Fruit fly (Drosophila melanogaster) whole organism, embryonic: ENCODE measurements around the gene CG43221.

Experiments
- ATbp ChIP-seq: fragments of 200-800 bp; sonication (Bioruptor generic); optimal IDR thresholded peaks from 2 replicates; lab custom pipeline; 2017; ENCODE audit warnings: missing biosample characterization, mild to moderate bottlenecking, missing genetic modification characterization, missing genetic modification reagents
- CG10209 ChIP-seq: fragments of 200-800 bp; sonication (Bioruptor generic); optimal IDR thresholded peaks from 3 replicates; lab custom pipeline; 2017; ENCODE audit warnings: missing biosample characterization, mild to moderate bottlenecking, missing genetic modification characterization, missing genetic modification reagents
- CG1024 ChIP-seq: fragments of 200-800 bp; sonication (Bioruptor generic); IDR thresholded peaks from 2 replicates; pipeline ENCODE4 v1.3.6; 2022; ENCODE audit warnings: missing biosample characterization, missing genetic modification characterization
- CG11085 ChIP-seq: fragments of 200-800 bp; sonication (Bioruptor generic); IDR thresholded peaks from 2 replicates; pipeline ENCODE4 v1.3.6; 2022; ENCODE audit warnings: missing biosample characterization, missing genetic modification characterization
- CG11398 ChIP-seq: fragments of 200-800 bp; sonication (Bioruptor generic); optimal IDR thresholded peaks from 2 replicates; lab custom pipeline; 2016; ENCODE audit warnings: missing biosample characterization, missing genetic modification characterization
- CG11456 ChIP-seq: fragments of 200-800 bp; sonication (Bioruptor generic); IDR thresholded peaks from 3 replicates; pipeline ENCODE4 v1.3.6; 2022; ENCODE audit warnings: missing biosample characterization, missing genetic modification characterization
- CG11504 ChIP-seq: fragments of 200-800 bp; sonication (Bioruptor generic); optimal IDR thresholded peaks from 3 replicates; lab custom pipeline; 2019; ENCODE audit warnings: missing biosample characterization, mild to moderate bottlenecking, missing genetic modification characterization, moderate library complexity
- CG11560 ChIP-seq: fragments of 200-800 bp; sonication (Bioruptor generic); IDR thresholded peaks from 3 replicates; pipeline ENCODE4 v1.3.6; 2022; ENCODE audit warnings: missing biosample characterization, missing genetic modification characterization
- CG11695 ChIP-seq: fragments of 200-800 bp; sonication (Bioruptor generic); IDR thresholded peaks from 3 replicates; pipeline ENCODE4 v1.3.6; 2022; ENCODE audit warnings: missing biosample characterization, missing genetic modification characterization
- CG11696 ChIP-seq: fragments of 200-800 bp; sonication (Bioruptor generic); IDR thresholded peaks from 2 replicates; pipeline ENCODE4 v1.3.6; 2022; ENCODE audit warnings: missing biosample characterization, missing genetic modification characterization
- CG12155 ChIP-seq: fragments of 200-800 bp; sonication (Bioruptor generic); optimal IDR thresholded peaks from 3 replicates; lab custom pipeline; 2016; ENCODE audit warnings: missing biosample characterization, missing genetic modification characterization
- CG12391 ChIP-seq: fragments of 200-800 bp; sonication (Bioruptor generic); optimal IDR thresholded peaks from 3 replicates; lab custom pipeline; 2018; ENCODE audit warnings: missing biosample characterization, mild to moderate bottlenecking, missing genetic modification characterization, moderate library complexity
- CG12659 ChIP-seq: fragments of 200-800 bp; sonication (Bioruptor generic); optimal IDR thresholded peaks from 3 replicates; lab custom pipeline; 2017; ENCODE audit warnings: mild to moderate bottlenecking, missing biosample characterization, missing genetic modification reagents, missing genetic modification characterization
- CG14860 ChIP-seq: fragments of 200-800 bp; sonication (Bioruptor generic); IDR thresholded peaks from 3 replicates; pipeline ENCODE4 v1.3.6; 2022; ENCODE audit warnings: missing biosample characterization, missing genetic modification characterization; ENCODE audit not compliant: partially characterized antibody
- CG17568 ChIP-seq: fragments of 200-800 bp; sonication (Bioruptor generic); optimal IDR thresholded peaks from 2 replicates; lab custom pipeline; 2018; ENCODE audit warnings: missing biosample characterization, mild to moderate bottlenecking, missing genetic modification characterization, moderate library complexity
- CG18011 ChIP-seq: fragments of 200-800 bp; sonication (Bioruptor generic); optimal IDR thresholded peaks from 2 replicates; lab custom pipeline; 2017; ENCODE audit warnings: missing biosample characterization, missing genetic modification characterization, mild to moderate bottlenecking, moderate library complexity, missing genotype
- CG18599 ChIP-seq: fragments of 200-800 bp; sonication (Bioruptor generic); optimal IDR thresholded peaks from 3 replicates; lab custom pipeline; 2017; ENCODE audit warnings: missing biosample characterization, missing genetic modification characterization, mild to moderate bottlenecking, moderate library complexity, missing genetic modification reagents
- CG18619 ChIP-seq: fragments of 200-800 bp; sonication (Bioruptor generic); optimal IDR thresholded peaks from 3 replicates; lab custom pipeline; 2017; ENCODE audit warnings: missing biosample characterization, mild to moderate bottlenecking, missing genetic modification characterization
- CG31441 ChIP-seq: fragments of 200-800 bp; sonication (Bioruptor generic); IDR thresholded peaks from 2 replicates; pipeline ENCODE4 v1.3.6; 2022; ENCODE audit warnings: missing biosample characterization, missing genetic modification characterization
- CG4328 ChIP-seq: fragments of 200-800 bp; sonication (Bioruptor generic); optimal IDR thresholded peaks from 3 replicates; lab custom pipeline; 2017; ENCODE audit warnings: missing biosample characterization, missing genetic modification reagents, missing genetic modification characterization
- CG6654 ChIP-seq: fragments of 200-800 bp; sonication (Bioruptor generic); optimal IDR thresholded peaks from 2 replicates; lab custom pipeline; 2017; ENCODE audit warnings: missing biosample characterization, mild to moderate bottlenecking, missing genetic modification characterization
- CG6683 ChIP-seq: fragments of 200-800 bp; sonication (Bioruptor generic); optimal IDR thresholded peaks from 2 replicates; lab custom pipeline; 2017; ENCODE audit warnings: missing biosample characterization, mild to moderate bottlenecking, missing genetic modification characterization, missing genetic modification reagents
- CG6854 ChIP-seq: fragments of 200-800 bp; sonication (Bioruptor generic); optimal IDR thresholded peaks from 3 replicates; lab custom pipeline; 2017; ENCODE audit warnings: missing biosample characterization, mild to moderate bottlenecking, missing genetic modification characterization
- CG7357 ChIP-seq: fragments of 200-800 bp; sonication (Bioruptor generic); IDR thresholded peaks from 3 replicates; pipeline ENCODE4 v1.3.6; 2022; ENCODE audit warnings: missing biosample characterization, missing genetic modification characterization
- CG7786 ChIP-seq: fragments of 200-800 bp; sonication (Bioruptor generic); optimal IDR thresholded peaks from 2 replicates; lab custom pipeline; 2016; ENCODE audit warnings: missing biosample characterization, missing genetic modification characterization
- CG8281 ChIP-seq: fragments of 200-800 bp; sonication (Bioruptor generic); optimal IDR thresholded peaks from 2 replicates; lab custom pipeline; 2018; ENCODE audit warnings: missing biosample characterization, mild to moderate bottlenecking, missing genetic modification characterization, moderate library complexity
- CG9609 ChIP-seq: fragments of 200-800 bp; sonication (Bioruptor generic); optimal IDR thresholded peaks from 3 replicates; lab custom pipeline; 2016; ENCODE audit warnings: missing biosample characterization, missing genetic modification characterization
- Deaf1 ChIP-seq: fragments of 200-800 bp; optimal IDR thresholded peaks from 3 replicates; lab custom pipeline; 2019; ENCODE audit warnings: missing biosample characterization, mild to moderate bottlenecking, missing genetic modification characterization, moderate library complexity
- Drgx ChIP-seq: fragments of 200-800 bp; sonication (Bioruptor generic); IDR thresholded peaks from 2 replicates; pipeline ENCODE4 v1.3.6; 2022; ENCODE audit warnings: missing biosample characterization, missing genetic modification characterization
- ERR ChIP-seq: fragments of 200-800 bp; sonication (Bioruptor generic); optimal IDR thresholded peaks from 2 replicates; lab custom pipeline; 2016; ENCODE audit warnings: missing biosample characterization, missing genetic modification characterization
- Elba2 ChIP-seq: fragments of 200-800 bp; sonication (Bioruptor generic); optimal IDR thresholded peaks from 3 replicates; lab custom pipeline; 2016; ENCODE audit warnings: missing biosample characterization, missing genetic modification characterization
- Fer2 ChIP-seq: fragments of 200-800 bp; sonication (Bioruptor generic); optimal IDR thresholded peaks from 2 replicates; lab custom pipeline; 2018; ENCODE audit warnings: missing biosample characterization, mild to moderate bottlenecking, missing genetic modification characterization, moderate library complexity
- H15 ChIP-seq: fragments of 200-800 bp; sonication (Bioruptor generic); IDR thresholded peaks from 3 replicates; pipeline ENCODE4 v1.3.6; 2022; ENCODE audit warnings: missing biosample characterization, missing genetic modification characterization
- HLH3B ChIP-seq: fragments of 200-800 bp; sonication (Bioruptor generic); IDR thresholded peaks from 2 replicates; pipeline ENCODE4 v1.3.6; 2022; ENCODE audit warnings: missing biosample characterization, missing genetic modification characterization
- HLHmδ ChIP-seq: fragments of 200-800 bp; sonication (Bioruptor generic); optimal IDR thresholded peaks from 2 replicates; lab custom pipeline; 2018; ENCODE audit warnings: missing biosample characterization, mild to moderate bottlenecking, missing genetic modification characterization, moderate library complexity
- bcd ChIP-seq: fragments of 200-800 bp; sonication (Bioruptor generic); optimal IDR thresholded peaks from 2 replicates; lab custom pipeline; 2017; ENCODE audit warnings: missing biosample characterization, mild to moderate bottlenecking, missing genetic modification characterization
- ci ChIP-seq: fragments of 200-800 bp; sonication (Bioruptor generic); IDR thresholded peaks from 3 replicates; pipeline ENCODE4 v1.3.6; 2022; ENCODE audit warnings: missing biosample characterization, missing genetic modification characterization
- corto ChIP-seq: fragments of 200-800 bp; sonication (Bioruptor generic); optimal IDR thresholded peaks from 2 replicates; lab custom pipeline; 2016; ENCODE audit warnings: missing biosample characterization, mild to moderate bottlenecking, missing genetic modification characterization, moderate library complexity
- danr ChIP-seq: fragments of 200-800 bp; sonication (Bioruptor generic); IDR thresholded peaks from 2 replicates; pipeline ENCODE4 v1.3.6; 2022; ENCODE audit warnings: missing biosample characterization, missing genetic modification characterization
- dimm ChIP-seq: fragments of 200-800 bp; sonication (Bioruptor generic); IDR thresholded peaks from 2 replicates; pipeline ENCODE4 v1.3.6; 2022; ENCODE audit warnings: missing biosample characterization, missing genetic modification characterization
- disco-r ChIP-seq: fragments of 200-800 bp; sonication (Bioruptor generic); optimal IDR thresholded peaks from 2 replicates; lab custom pipeline; 2016; ENCODE audit warnings: missing biosample characterization, missing genetic modification characterization
- her ChIP-seq: fragments of 200-800 bp; sonication (Bioruptor generic); optimal IDR thresholded peaks from 2 replicates; lab custom pipeline; 2016; ENCODE audit warnings: missing biosample characterization, missing genetic modification characterization
- lab ChIP-seq: fragments of 200-800 bp; sonication (Bioruptor generic); optimal IDR thresholded peaks from 3 replicates; lab custom pipeline; 2017; ENCODE audit warnings: missing biosample characterization, missing genetic modification characterization, mild to moderate bottlenecking, moderate library complexity, missing genetic modification reagents
- maf-S ChIP-seq: fragments of 200-800 bp; sonication (Bioruptor generic); optimal IDR thresholded peaks from 2 replicates; lab custom pipeline; 2016; ENCODE audit warnings: missing biosample characterization, missing genetic modification characterization
- p53 ChIP-seq: fragments of 200-800 bp; sonication (Bioruptor generic); optimal IDR thresholded peaks from 2 replicates; lab custom pipeline; 2016; ENCODE audit warnings: missing biosample characterization, missing genetic modification characterization
- ranshi ChIP-seq: fragments of 200-800 bp; sonication (Bioruptor generic); IDR thresholded peaks from 2 replicates; pipeline ENCODE4 v1.3.6; 2022; ENCODE audit warnings: missing biosample characterization, missing genetic modification characterization
- ro ChIP-seq: fragments of 200-800 bp; sonication (Bioruptor generic); IDR thresholded peaks from 2 replicates; pipeline ENCODE4 v1.3.6; 2022; ENCODE audit warnings: missing biosample characterization, missing genetic modification characterization
- sna ChIP-seq: fragments of 200-800 bp; sonication (Bioruptor generic); IDR thresholded peaks from 2 replicates; pipeline ENCODE4 v1.3.6; 2022; ENCODE audit warnings: missing biosample characterization, missing genetic modification characterization; ENCODE audit not compliant: partially characterized antibody
- sug ChIP-seq: fragments of 200-800 bp; optimal IDR thresholded peaks from 2 replicates; lab custom pipeline; 2019; ENCODE audit warnings: missing biosample characterization, mild to moderate bottlenecking, missing genetic modification characterization, moderate library complexity
- wor ChIP-seq: fragments of 200-800 bp; sonication (Bioruptor generic); IDR thresholded peaks from 2 replicates; pipeline ENCODE4 v1.3.6; 2022; ENCODE audit warnings: missing biosample characterization, missing genetic modification characterization
- zfh2 ChIP-seq: fragments of 200-800 bp; sonication (Bioruptor generic); optimal IDR thresholded peaks from 2 replicates; lab custom pipeline; 2016; ENCODE audit warnings: missing biosample characterization, missing genetic modification characterization

The CG43221 gene

DNA sequence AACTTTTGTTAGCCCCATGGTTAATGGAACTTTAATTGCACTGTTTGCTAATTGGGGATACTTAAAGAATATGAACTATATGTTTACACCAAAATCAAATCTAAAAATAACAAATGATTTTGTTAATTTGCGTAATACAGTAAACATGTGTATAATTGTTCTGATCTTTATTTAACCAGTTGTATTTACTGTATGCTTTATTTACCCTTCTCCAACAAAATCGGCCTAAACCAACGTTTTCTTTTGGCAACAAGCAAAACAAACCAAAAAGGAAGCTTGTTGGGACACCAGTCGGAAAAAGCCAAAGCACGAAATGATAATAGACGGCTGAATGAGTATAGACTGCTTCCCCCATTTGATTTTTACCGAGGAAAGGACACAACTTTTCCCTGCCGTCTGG, 14.9 kb upstream of the CG43221 start (continued):
- TF ChIP-seq Deaf1 (no peak), CG11696 (peak; percentile 56; the same call in 1 of the 2 replicates), her (GFP tag; lab: Kevin White, UChicago) (peak; percentile 49), HLH3B (GFP tag; lab: Robert Waterston, UW) (no peak), corto (GFP tag; lab: Kevin White, UChicago) (no peak), CG8281 (tag; lab: Kevin White, UChicago) (no peak), ranshi (GFP tag; lab: Robert Waterston, UW) (peak; percentile 32; the same call in 1 of the 2 replicates), Elba2 (GFP tag; lab: Kevin White, UChicago) (no peak), H15 (no peak), CG10209 (GFP tag; lab: Kevin White, UChicago) (peak; percentile 72), CG7357 (GFP tag; lab: Robert Waterston, UW) (no peak), CG18599 (GFP tag; lab: Kevin White, UChicago) (peak; percentile 92), sna (no peak), CG31441 (GFP tag; lab: Robert Waterston, UW) (no peak), Drgx (GFP tag; lab: Robert Waterston, UW) (no peak), lab (GFP tag; lab: Kevin White, UChicago) (peak; percentile 95), CG11695 (GFP tag; lab: Robert Waterston, UW) (0 out of 3 replicates have a peak, but pooled peaks have one; percentile 44), CG1024 (GFP tag; lab: Robert Waterston, UW) (no peak), maf-S (GFP tag; lab: Kevin White, UChicago) (peak; percentile 46), CG4328 (GFP tag; lab: Kevin White, UChicago) (no peak), CG6654 (GFP tag; lab: Kevin White, UChicago) (no peak), bcd (peak; percentile 55), ERR (GFP tag; lab: Kevin White, UChicago) (peak; percentile 55), zfh2 (GFP tag; lab: Kevin White, UChicago) (peak; percentile 33), CG18619 (GFP tag; lab: Kevin White, UChicago) (peak; percentile 68), ro (GFP tag; lab: Robert Waterston, UW) (no peak), ATbp (no peak), CG11085 (GFP tag; lab: Robert Waterston, UW) (peak; percentile 26; the same call in 1 of the 2 replicates), wor (no peak), CG14860 (GFP tag; lab: Robert Waterston, UW) (no peak), CG9609 (no peak), danr (no peak), sug (tag; lab: Kevin White, UChicago) (peak; percentile 66), CG11456 (GFP tag; lab: Robert Waterston, UW) (peak; percentile 73; the same call in 1 of the 3 replicates), CG7786 (no peak), dimm (GFP tag; lab: Robert Waterston, UW) (no peak), CG11504 (tag; lab: Kevin White, UChicago) (no peak), p53 (GFP tag; lab: Kevin White, UChicago) (no peak), disco-r (GFP tag; lab: Kevin White, UChicago) (no peak), CG11560 (tag; lab: Robert Waterston, UW) (no peak; the same call in 2 of the 3 replicates), CG12391 (peak; percentile 9), CG17568 (GFP tag; lab: Kevin White, UChicago) (peak; percentile 70), Fer2 (tag; lab: Kevin White, UChicago) (peak; percentile 74), CG11398 (GFP tag; lab: Kevin White, UChicago) (peak; percentile 47), CG12155 (GFP tag; lab: Kevin White, UChicago) (no peak), ci (GFP tag; lab: Robert Waterston, UW) (no peak), CG18011 (GFP tag; lab: Kevin White, UChicago) (peak; percentile 57), CG6854 (peak; percentile 80), CG6683 (GFP tag; lab: Kevin White, UChicago) (peak; percentile 73), CG12659 (GFP tag; lab: Kevin White, UChicago) (peak; percentile 57), HLHmδ (no peak)
